Worm (Caenorhabditis elegans) whole organism, L4 larva: ENCODE measurements around the gene lsm-8.

Source experiments
- pha-4 ChIP-seq, 2 experiments: fragments of 150-350 bp in 1 of 2; fragments of 200-800 bp in 1 of 2; sonication (Bioruptor generic) in 1 of 2; IDR thresholded peaks in 1 of 2; optimal IDR thresholded peaks in 1 of 2; 2 replicates each; pipeline versions ENCODE4 v1.3.6 to Lab custom; 2014 to 2022; ENCODE audit warnings: missing genetic modification characterization in 2 of 2, missing genetic modification reagents in 2 of 2, missing biosample characterization in 1 of 2, missing compliant biosample characterization in 1 of 2
- spr-3 ChIP-seq: fragments of 200-800 bp; sonication (Bioruptor generic); optimal IDR thresholded peaks from 2 replicates; lab custom pipeline; 2018; ENCODE audit warnings: mild to moderate bottlenecking, missing genetic modification characterization, missing compliant biosample characterization

- TF ChIP-seq pha-4 (GFP tag; IDR thresholded peaks at IDR 0.05; lab: Robert Waterston, UW) (no peak), pha-4 (tag; optimal IDR thresholded peaks at IDR 0.05; lab: Kevin White, UChicago) (no peak), spr-3 (no peak)
Observed at ce11 chrIV:6299523-6299922, 26.8 kb upstream of the lsm-8 start.
